1 fruit fly cellular context compared by ENCODE assay signal in the genomic region with DNA sequence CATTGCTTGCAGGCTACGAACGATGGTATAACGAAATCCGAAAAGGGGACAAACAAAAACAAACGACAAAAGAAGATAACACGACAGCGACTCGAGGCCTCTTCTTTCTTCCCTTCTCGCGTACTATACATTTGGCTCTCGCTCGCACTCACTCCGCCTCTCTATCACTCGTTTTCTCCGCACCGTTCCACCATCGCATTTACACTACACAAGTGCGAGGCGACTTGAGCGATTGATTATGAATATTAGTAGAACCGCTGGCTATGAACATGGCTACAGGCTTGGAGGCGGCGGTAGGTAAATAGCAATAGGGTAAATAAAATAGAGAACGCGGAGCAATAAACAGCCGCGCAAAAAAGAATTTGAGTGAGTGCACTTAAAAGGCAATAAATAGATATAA.
TF ChIP-seq lines count a peak whose summit lies in the region.

No protein-coding gene starts in this region.

TF ChIP-seq in whole organism, embryonic, 481 proteins besides CTCF, POLR2A, EP300 and RAD21 (continued from another document and continues in another):
- TF ChIP-seq CG10321 (GFP tag; IDR thresholded peaks at IDR 0.05; lab: Robert Waterston, UW) (no peak), CG3407 (GFP tag; optimal IDR thresholded peaks at IDR 0.05; lab: Kevin White, UChicago) (peak; percentile 47), lmd (GFP tag; IDR thresholded peaks at IDR 0.05; lab: Robert Waterston, UW) (no peak), Fer2 (tag; optimal IDR thresholded peaks at IDR 0.05; lab: Kevin White, UChicago) (no peak), tgo (GFP tag; IDR thresholded peaks at IDR 0.05; lab: Robert Waterston, UW) (no peak), CG4707 (GFP tag; optimal IDR thresholded peaks at IDR 0.05; lab: Kevin White, UChicago) (peak; percentile 58), p53 (GFP tag; optimal IDR thresholded peaks at IDR 0.05; lab: Kevin White, UChicago) (no peak), CG34224 (GFP tag; IDR thresholded peaks at IDR 0.05; lab: Robert Waterston, UW; ENCODE audit: partially characterized antibody) (no peak), tap (tag; optimal IDR thresholded peaks at IDR 0.05; lab: Kevin White, UChicago) (no peak), Hsf (GFP tag; optimal IDR thresholded peaks at IDR 0.05; lab: Kevin White, UChicago) (no peak), CG3065 (GFP tag; optimal IDR thresholded peaks at IDR 0.05; lab: Kevin White, UChicago) (no peak), Hr78 (GFP tag; optimal IDR thresholded peaks at IDR 0.05; lab: Kevin White, UChicago) (no peak), Max (GFP tag; optimal IDR thresholded peaks at IDR 0.05; lab: Kevin White, UChicago) (no peak), CG7963 (GFP tag; IDR thresholded peaks at IDR 0.05; lab: Robert Waterston, UW; ENCODE audit: partially characterized antibody) (no peak), Gsc (GFP tag; IDR thresholded peaks at IDR 0.05; lab: Robert Waterston, UW) (no peak), Doc3 (GFP tag; IDR thresholded peaks at IDR 0.05; lab: Robert Waterston, UW; ENCODE audit: partially characterized antibody) (no peak), grau (tag; optimal IDR thresholded peaks at IDR 0.05; lab: Kevin White, UChicago) (no peak), CG3163 (GFP tag; optimal IDR thresholded peaks at IDR 0.05; lab: Kevin White, UChicago) (peak; percentile 5), CG7745 (tag; optimal IDR thresholded peaks at IDR 0.05; lab: Kevin White, UChicago) (no peak), shn (GFP tag; optimal IDR thresholded peaks at IDR 0.05; lab: Kevin White, UChicago) (no peak), sens-2 (GFP tag; IDR thresholded peaks at IDR 0.05; lab: Robert Waterston, UW) (no peak), CG13624 (GFP tag; optimal IDR thresholded peaks at IDR 0.05; lab: Kevin White, UChicago) (peak; percentile 5), CG8089 (GFP tag; optimal IDR thresholded peaks at IDR 0.05; lab: Kevin White, UChicago) (no peak), CG8281 (tag; optimal IDR thresholded peaks at IDR 0.05; lab: Kevin White, UChicago) (peak; percentile 33), Dfd (GFP tag; optimal IDR thresholded peaks at IDR 0.05; lab: Kevin White, UChicago) (no peak), luna (GFP tag; optimal IDR thresholded peaks at IDR 0.05; lab: Kevin White, UChicago) (no peak), sisA (GFP tag; IDR thresholded peaks at IDR 0.05; lab: Robert Waterston, UW) (no peak), CG18011 (GFP tag; optimal IDR thresholded peaks at IDR 0.05; lab: Kevin White, UChicago) (no peak), Fer3 (tag; optimal IDR thresholded peaks at IDR 0.05; lab: Kevin White, UChicago) (no peak), CG10565 (GFP tag; optimal IDR thresholded peaks at IDR 0.05; lab: Kevin White, UChicago) (no peak), cad (GFP tag; optimal IDR thresholded peaks at IDR 0.05; lab: Kevin White, UChicago) (no peak), lov (optimal IDR thresholded peaks at IDR 0.05; lab: Kevin White, UChicago) (no peak), lov (GFP tag; IDR thresholded peaks at IDR 0.05; lab: Robert Waterston, UW) (0 out of 3 replicates have a peak, but pooled peaks have one; percentile 4), repo (GFP tag; optimal IDR thresholded peaks at IDR 0.05; lab: Kevin White, UChicago) (no peak), CG7839 (tag; optimal IDR thresholded peaks at IDR 0.05; lab: Kevin White, UChicago) (no peak), rib (GFP tag; IDR thresholded peaks at IDR 0.05; lab: Robert Waterston, UW) (peak; percentile 53; the same call in 1 of the 2 replicates), Ada2b (GFP tag; IDR thresholded peaks at IDR 0.05; lab: Robert Waterston, UW) (no peak), CG13287 (GFP tag; IDR thresholded peaks at IDR 0.05; lab: Robert Waterston, UW; ENCODE audit: partially characterized antibody) (no peak), CG9817 (tag; optimal IDR thresholded peaks at IDR 0.05; lab: Kevin White, UChicago) (no peak), CG15696 (tag; optimal IDR thresholded peaks at IDR 0.05; lab: Kevin White, UChicago) (no peak), CG16863 (GFP tag; optimal IDR thresholded peaks at IDR 0.05; lab: Kevin White, UChicago) (no peak), fd64A (GFP tag; optimal IDR thresholded peaks at IDR 0.05; lab: Kevin White, UChicago) (peak; percentile 28), CG16815 (GFP tag; optimal IDR thresholded peaks at IDR 0.05; lab: Kevin White, UChicago) (no peak), HHEX (GFP tag; optimal IDR thresholded peaks at IDR 0.05; lab: Kevin White, UChicago) (peak; percentile 21), Ravus (GFP tag; IDR thresholded peaks at IDR 0.05; lab: Robert Waterston, UW) (no peak), jumu (GFP tag; optimal IDR thresholded peaks at IDR 0.05; lab: Kevin White, UChicago) (no peak), CG3726 (GFP tag; IDR thresholded peaks at IDR 0.05; lab: Robert Waterston, UW) (no peak), Dip3 (GFP tag; optimal IDR thresholded peaks at IDR 0.05; lab: Kevin White, UChicago) (no peak), CG12659 (GFP tag; optimal IDR thresholded peaks at IDR 0.05; lab: Kevin White, UChicago) (peak; percentile 20), Myb (GFP tag; optimal IDR thresholded peaks at IDR 0.05; lab: Kevin White, UChicago) (no peak), CG43689 (GFP tag; IDR thresholded peaks at IDR 0.05; lab: Robert Waterston, UW) (no peak), H2.0 (GFP tag; IDR thresholded peaks at IDR 0.05; lab: Robert Waterston, UW) (no peak), fru (optimal IDR thresholded peaks at IDR 0.05; lab: Kevin White, UChicago) (no peak), CG10209 (GFP tag; optimal IDR thresholded peaks at IDR 0.05; lab: Kevin White, UChicago) (peak; percentile 18), zen2 (GFP tag; IDR thresholded peaks at IDR 0.05; lab: Robert Waterston, UW; ENCODE audit: partially characterized antibody) (no peak; the same call in 2 of the 3 replicates), CG30431 (GFP tag; optimal IDR thresholded peaks at IDR 0.05; lab: Kevin White, UChicago) (no peak), Dek (tag; optimal IDR thresholded peaks at IDR 0.05; lab: Kevin White, UChicago) (no peak), dati (GFP tag; IDR thresholded peaks at IDR 0.05; lab: Robert Waterston, UW) (no peak), pum (GFP tag; optimal IDR thresholded peaks at IDR 0.05; lab: Kevin White, UChicago) (no peak), crol (GFP tag; IDR thresholded peaks at IDR 0.05; lab: Robert Waterston, UW) (peak; percentile 83), Xbp1 (GFP tag; optimal IDR thresholded peaks at IDR 0.05; lab: Kevin White, UChicago) (no peak), Atf6 (GFP tag; IDR thresholded peaks at IDR 0.05; lab: Robert Waterston, UW) (no peak), gce (GFP tag; IDR thresholded peaks at IDR 0.05; lab: Robert Waterston, UW) (no peak), ash1 (GFP tag; optimal IDR thresholded peaks at IDR 0.05; lab: Kevin White, UChicago) (peak; percentile 50), CG5180 (GFP tag; optimal IDR thresholded peaks at IDR 0.05; lab: Kevin White, UChicago) (no peak), C15 (GFP tag; IDR thresholded peaks at IDR 0.05; lab: Robert Waterston, UW) (no peak), Mes4 (GFP tag; optimal IDR thresholded peaks at IDR 0.05; lab: Kevin White, UChicago) (peak; percentile 24), crc (GFP tag; optimal IDR thresholded peaks at IDR 0.05; lab: Kevin White, UChicago) (no peak), Six4 (GFP tag; optimal IDR thresholded peaks at IDR 0.05; lab: Kevin White, UChicago) (no peak), D19B (GFP tag; optimal IDR thresholded peaks at IDR 0.05; lab: Kevin White, UChicago) (no peak), HLHmδ (GFP tag; optimal IDR thresholded peaks at IDR 0.05; lab: Kevin White, UChicago) (peak; percentile 2), Ets97D (GFP tag; optimal IDR thresholded peaks at IDR 0.05; lab: Kevin White, UChicago) (no peak), Drgx (GFP tag; IDR thresholded peaks at IDR 0.05; lab: Robert Waterston, UW) (no peak), Gug (GFP tag; IDR thresholded peaks at IDR 0.05; lab: Robert Waterston, UW) (no peak), btn (GFP tag; optimal IDR thresholded peaks at IDR 0.05; lab: Kevin White, UChicago) (no peak), CG32532 (GFP tag; IDR thresholded peaks at IDR 0.05; lab: Robert Waterston, UW) (no peak), scrt (GFP tag; optimal IDR thresholded peaks at IDR 0.05; lab: Kevin White, UChicago) (no peak), CHES-1-like (GFP tag; optimal IDR thresholded peaks at IDR 0.05; lab: Kevin White, UChicago) (peak; percentile 25), ranshi (GFP tag; IDR thresholded peaks at IDR 0.05; lab: Robert Waterston, UW) (0 out of 2 replicates have a peak, but pooled peaks have one; percentile 24), CG10979 (tag; optimal IDR thresholded peaks at IDR 0.05; lab: Kevin White, UChicago) (no peak), grn (GFP tag; optimal IDR thresholded peaks at IDR 0.05; lab: Kevin White, UChicago) (no peak), Blimp-1 (GFP tag; optimal IDR thresholded peaks at IDR 0.05; lab: Kevin White, UChicago) (no peak), CG3847 (GFP tag; IDR thresholded peaks at IDR 0.05; lab: Robert Waterston, UW) (no peak), cwo (GFP tag; optimal IDR thresholded peaks at IDR 0.05; lab: Kevin White, UChicago) (no peak), sr (GFP tag; IDR thresholded peaks at IDR 0.05; lab: Robert Waterston, UW) (no peak), H15 (GFP tag; IDR thresholded peaks at IDR 0.05; lab: Robert Waterston, UW) (no peak), CG7271 (tag; optimal IDR thresholded peaks at IDR 0.05; lab: Kevin White, UChicago) (no peak), MBD-R2 (GFP tag; IDR thresholded peaks at IDR 0.05; lab: Robert Waterston, UW) (no peak), CG10431 (GFP tag; optimal IDR thresholded peaks at IDR 0.05; lab: Kevin White, UChicago) (peak; percentile 12), CG12769 (tag; optimal IDR thresholded peaks at IDR 0.05; lab: Kevin White, UChicago) (no peak), CG4854 (GFP tag; optimal IDR thresholded peaks at IDR 0.05; lab: Kevin White, UChicago) (no peak), CG1233 (GFP tag; optimal IDR thresholded peaks at IDR 0.05; lab: Kevin White, UChicago) (peak; percentile 41), CG7556 (GFP tag; optimal IDR thresholded peaks at IDR 0.05; lab: Kevin White, UChicago) (no peak), CG1529 (GFP tag; optimal IDR thresholded peaks at IDR 0.05; lab: Kevin White, UChicago) (no peak), CG2199 (GFP tag; IDR thresholded peaks at IDR 0.05; lab: Robert Waterston, UW) (peak; percentile 89), TFAM (GFP tag; optimal IDR thresholded peaks at IDR 0.05; lab: Kevin White, UChicago) (no peak), chif (GFP tag; optimal IDR thresholded peaks at IDR 0.05; lab: Kevin White, UChicago) (peak in 1 of 2 experiments; percentile 10), slou (GFP tag; optimal IDR thresholded peaks at IDR 0.05; lab: Kevin White, UChicago) (no peak), gsb (GFP tag; IDR thresholded peaks at IDR 0.05; lab: Robert Waterston, UW) (no peak), Asciz (GFP tag; optimal IDR thresholded peaks at IDR 0.05; lab: Kevin White, UChicago) (peak; percentile 24), CG8765 (GFP tag; IDR thresholded peaks at IDR 0.05; lab: Robert Waterston, UW) (no peak), mld (GFP tag; IDR thresholded peaks at IDR 0.05; lab: Robert Waterston, UW; ENCODE audit: partially characterized antibody) (no peak), zen (tag; optimal IDR thresholded peaks at IDR 0.05; lab: Kevin White, UChicago) (no peak), pb (GFP tag; optimal IDR thresholded peaks at IDR 0.05; lab: Kevin White, UChicago) (no peak), fu2 (GFP tag; optimal IDR thresholded peaks at IDR 0.05; lab: Kevin White, UChicago) (no peak), Bgb (GFP tag; IDR thresholded peaks at IDR 0.05; lab: Robert Waterston, UW; ENCODE audit: partially characterized antibody) (no peak), Ssrp (tag; optimal IDR thresholded peaks at IDR 0.05; lab: Kevin White, UChicago) (no peak), CG7357 (GFP tag; IDR thresholded peaks at IDR 0.05; lab: Robert Waterston, UW) (no peak), so (GFP tag; IDR thresholded peaks at IDR 0.05; lab: Robert Waterston, UW) (0 out of 3 replicates have a peak, but pooled peaks have one; percentile 48), CG8944 (GFP tag; optimal IDR thresholded peaks at IDR 0.05; lab: Kevin White, UChicago) (no peak), CG10543 (GFP tag; optimal IDR thresholded peaks at IDR 0.05; lab: Kevin White, UChicago) (peak; percentile 35), sna (GFP tag; IDR thresholded peaks at IDR 0.05; lab: Robert Waterston, UW; ENCODE audit: partially characterized antibody) (no peak), crp (GFP tag; optimal IDR thresholded peaks at IDR 0.05; lab: Kevin White, UChicago) (no peak), Sox102F (GFP tag; optimal IDR thresholded peaks at IDR 0.05; lab: Kevin White, UChicago) (no peak), CG14014 (GFP tag; IDR thresholded peaks at IDR 0.05; lab: Robert Waterston, UW) (no peak), CG33557 (GFP tag; optimal IDR thresholded peaks at IDR 0.05; lab: Kevin White, UChicago) (peak; percentile 20), bigmax (GFP tag; optimal IDR thresholded peaks at IDR 0.05; lab: Kevin White, UChicago) (no peak), tx (GFP tag; optimal IDR thresholded peaks at IDR 0.05; lab: Kevin White, UChicago) (no peak), Lhr (GFP tag; optimal IDR thresholded peaks at IDR 0.05; lab: Kevin White, UChicago) (no peak), sob (GFP tag; IDR thresholded peaks at IDR 0.05; lab: Robert Waterston, UW) (peak; percentile 48; the same call in 1 of the 2 replicates), Vsx1 (GFP tag; optimal IDR thresholded peaks at IDR 0.05; lab: Kevin White, UChicago) (peak; percentile 11), psq (GFP tag; optimal IDR thresholded peaks at IDR 0.05; lab: Kevin White, UChicago) (peak; percentile 95), GATAe (GFP tag; conservative IDR thresholded peaks at IDR 0.05; lab: Robert Waterston, UW) (no peak), NfI (GFP tag; optimal IDR thresholded peaks at IDR 0.05; lab: Kevin White, UChicago) (no peak), peb (GFP tag; IDR thresholded peaks at IDR 0.05; lab: Robert Waterston, UW) (no peak), Sry-δ (GFP tag; optimal IDR thresholded peaks at IDR 0.05; lab: Kevin White, UChicago) (no peak), nmo (GFP tag; optimal IDR thresholded peaks at IDR 0.05; lab: Kevin White, UChicago) (no peak), Sry-β (GFP tag; optimal IDR thresholded peaks at IDR 0.05; lab: Kevin White, UChicago) (no peak), vvl (GFP tag; IDR thresholded peaks at IDR 0.05; lab: Robert Waterston, UW) (no peak), E2f1 (GFP tag; IDR thresholded peaks at IDR 0.05; lab: Robert Waterston, UW) (no peak), CG14860 (GFP tag; IDR thresholded peaks at IDR 0.05; lab: Robert Waterston, UW; ENCODE audit: partially characterized antibody) (no peak), Stat92E (GFP tag; optimal IDR thresholded peaks at IDR 0.05; lab: Kevin White, UChicago) (no peak)
